Worm (Caenorhabditis elegans) whole organism, L4 larva: ENCODE measurements around the gene pepm-1.

Experiments used
- D1046.2 ChIP-seq: fragments of 200-800 bp; sonication (Bioruptor generic); IDR thresholded peaks from 2 replicates; pipeline ENCODE4 v1.3.6; 2022; ENCODE audit warnings: missing genetic modification characterization, missing compliant biosample characterization
- F10B5.3 ChIP-seq: sonication (generic microtip); optimal IDR thresholded peaks from 2 replicates; lab custom pipeline; 2016; ENCODE audit warnings: mild to moderate bottlenecking, missing genetic modification characterization, missing compliant biosample characterization
- F26F4.8 ChIP-seq: fragments of 200-800 bp; sonication (Bioruptor generic); conservative IDR thresholded peaks from 2 replicates; pipeline ENCODE4 v1.3.6; 2022; ENCODE audit warnings: missing genetic modification characterization, missing compliant biosample characterization
- F37D6.2 ChIP-seq: sonication (generic microtip); optimal IDR thresholded peaks from 2 replicates; lab custom pipeline; 2016; ENCODE audit warnings: mild to moderate bottlenecking, missing genetic modification characterization, missing compliant biosample characterization
- F49E8.2 ChIP-seq: sonication (generic microtip); optimal IDR thresholded peaks from 2 replicates; lab custom pipeline; 2016; ENCODE audit warnings: missing compliant biosample characterization, mild to moderate bottlenecking, missing genetic modification characterization, borderline replicate concordance
- T20F7.1 ChIP-seq: fragments of 200-800 bp; sonication (Bioruptor generic); optimal IDR thresholded peaks from 2 replicates; lab custom pipeline; 2018; ENCODE audit warnings: mild to moderate bottlenecking, missing genetic modification characterization, missing compliant biosample characterization
- aha-1 ChIP-seq: fragments of 150-350 bp; peaks from one replicate; lab custom pipeline; 2014; ENCODE audit warnings: missing biosample characterization, missing genetic modification characterization
- aly-2 ChIP-seq: sonication (generic microtip); optimal IDR thresholded peaks from 2 replicates; lab custom pipeline; 2018; ENCODE audit warnings: missing biosample characterization, missing genetic modification characterization
- ctbp-1 ChIP-seq: fragments of 200-800 bp; sonication (Bioruptor generic); IDR thresholded peaks from 2 replicates; pipeline ENCODE4 v1.3.6; 2022; ENCODE audit warnings: missing genetic modification reagents, missing genetic modification characterization, missing compliant biosample characterization
- daf-16 ChIP-seq, 3 experiments: sonication (generic microtip); optimal IDR thresholded peaks; 2 replicates each; lab custom pipeline; 2016 to 2017; ENCODE audit warnings: missing genetic modification characterization in 3 of 3, missing genetic modification reagents in 3 of 3, mild to moderate bottlenecking in 2 of 3, missing compliant biosample characterization in 2 of 3, missing biosample characterization in 1 of 3, moderate library complexity in 1 of 3
- daf-8 ChIP-seq: fragments of 200-800 bp; sonication (Bioruptor generic); IDR thresholded peaks from 2 replicates; pipeline ENCODE4 v1.3.6; 2022; ENCODE audit warnings: missing genetic modification characterization, missing compliant biosample characterization
- dmd-8 ChIP-seq: fragments of 200-800 bp; sonication (Bioruptor generic); IDR thresholded peaks from 2 replicates; pipeline ENCODE4 v1.3.6; 2022; ENCODE audit warnings: missing genetic modification characterization, missing compliant biosample characterization
- dmd-9 ChIP-seq: fragments of 200-800 bp; sonication (Bioruptor generic); IDR thresholded peaks from 2 replicates; pipeline ENCODE4 v1.3.6; 2022; ENCODE audit warnings: missing genetic modification reagents, missing genetic modification characterization, missing compliant biosample characterization
- gei-8 ChIP-seq: fragments of 200-800 bp; sonication (Bioruptor generic); optimal IDR thresholded peaks from 2 replicates; lab custom pipeline; 2018; ENCODE audit warnings: mild to moderate bottlenecking, missing genetic modification characterization, missing compliant biosample characterization
- hlh-11 ChIP-seq: fragments of 200-800 bp; sonication (Bioruptor generic); optimal IDR thresholded peaks from 2 replicates; lab custom pipeline; 2018; ENCODE audit warnings: mild to moderate bottlenecking, missing genetic modification characterization, missing compliant biosample characterization
- jun-1 ChIP-seq: fragments of 150-350 bp; optimal IDR thresholded peaks from 2 replicates; lab custom pipeline; 2014; ENCODE audit warnings: missing biosample characterization, missing genetic modification reagents, missing genetic modification characterization
- lim-7 ChIP-seq: fragments of 200-800 bp; sonication (Bioruptor generic); IDR thresholded peaks from 2 replicates; pipeline ENCODE4 v1.3.6; 2022; ENCODE audit warnings: missing genetic modification characterization, missing compliant biosample characterization
- lin-1 ChIP-seq: fragments of 200-800 bp; sonication (Bioruptor generic); IDR thresholded peaks from 2 replicates; pipeline ENCODE4 v1.3.6; 2022; ENCODE audit warnings: missing genetic modification reagents, missing genetic modification characterization, missing compliant biosample characterization
- lin-13 ChIP-seq: fragments of 150-350 bp; optimal IDR thresholded peaks from 2 replicates; lab custom pipeline; 2014; ENCODE audit warnings: missing biosample characterization, missing genetic modification reagents, missing genetic modification characterization
- lin-15B ChIP-seq: fragments of 150-350 bp; sonication (generic microtip); optimal IDR thresholded peaks from 3 replicates; lab custom pipeline; 2014; ENCODE audit warnings: missing biosample characterization, missing genetic modification characterization
- lir-3 ChIP-seq: sonication (generic microtip); optimal IDR thresholded peaks from 2 replicates; lab custom pipeline; 2016; ENCODE audit warnings: mild to moderate bottlenecking, missing genetic modification characterization, missing compliant biosample characterization
- lsy-2 ChIP-seq, 2 experiments: fragments of 150-350 bp in 1 of 2; sonication (generic microtip) in 1 of 2; optimal IDR thresholded peaks; 2 replicates each; lab custom pipeline; 2014 to 2017; ENCODE audit warnings: missing biosample characterization in 2 of 2, missing genetic modification characterization in 2 of 2
- mdt-29 ChIP-seq: fragments of 200-800 bp; sonication (Bioruptor generic); IDR thresholded peaks from 2 replicates; pipeline ENCODE4 v1.3.6; 2022; ENCODE audit warnings: missing genetic modification reagents, missing genetic modification characterization, missing compliant biosample characterization
- mep-1 ChIP-seq: fragments of 150-350 bp; sonication (generic microtip); optimal IDR thresholded peaks from 3 replicates; lab custom pipeline; 2014; ENCODE audit warnings: missing biosample characterization, missing genetic modification characterization
- mes-2 ChIP-seq: sonication (generic microtip); optimal IDR thresholded peaks from 2 replicates; lab custom pipeline; 2016; ENCODE audit warnings: missing genotype, mild to moderate bottlenecking, missing genetic modification characterization, missing compliant biosample characterization; ENCODE audit not compliant: poor library complexity, severe bottlenecking
- mxl-3 ChIP-seq: fragments of 200-800 bp; sonication (Bioruptor generic); optimal IDR thresholded peaks from 2 replicates; lab custom pipeline; 2018; ENCODE audit warnings: mild to moderate bottlenecking, missing genetic modification characterization, missing compliant biosample characterization
- nhr-11 ChIP-seq: fragments of 150-350 bp; optimal IDR thresholded peaks from 2 replicates; lab custom pipeline; 2014; ENCODE audit warnings: missing biosample characterization, missing genetic modification characterization
- nhr-111 ChIP-seq: fragments of 200-800 bp; sonication (Bioruptor generic); optimal IDR thresholded peaks from 2 replicates; lab custom pipeline; 2018; ENCODE audit warnings: mild to moderate bottlenecking, missing genetic modification characterization, missing compliant biosample characterization
- nhr-25 ChIP-seq: sonication (generic microtip); optimal IDR thresholded peaks from 2 replicates; lab custom pipeline; 2017; ENCODE audit warnings: missing genetic modification characterization, mild to moderate bottlenecking, missing compliant biosample characterization, antibody characterized with exemption, moderate library complexity, borderline replicate concordance; ENCODE audit not compliant: insufficient read depth
- pha-4 ChIP-seq, 2 experiments: fragments of 150-350 bp in 1 of 2; fragments of 200-800 bp in 1 of 2; sonication (Bioruptor generic) in 1 of 2; IDR thresholded peaks in 1 of 2; optimal IDR thresholded peaks in 1 of 2; 2 replicates each; pipeline versions ENCODE4 v1.3.6 to Lab custom; 2014 to 2022; ENCODE audit warnings: missing genetic modification characterization in 2 of 2, missing genetic modification reagents in 2 of 2, missing biosample characterization in 1 of 2, missing compliant biosample characterization in 1 of 2
- php-3 ChIP-seq: fragments of 200-800 bp; sonication (Bioruptor generic); IDR thresholded peaks from 2 replicates; pipeline ENCODE4 v1.3.6; 2022; ENCODE audit warnings: missing genetic modification reagents, missing genetic modification characterization, missing compliant biosample characterization
- set-16 ChIP-seq: fragments of 200-800 bp; sonication (Bioruptor generic); IDR thresholded peaks from 2 replicates; pipeline ENCODE4 v1.3.6; 2022; ENCODE audit warnings: missing genetic modification reagents, missing genetic modification characterization, missing compliant biosample characterization
- tra-1 ChIP-seq: fragments of 200-800 bp; sonication (Bioruptor generic); IDR thresholded peaks from 2 replicates; pipeline ENCODE4 v1.3.6; 2022; ENCODE audit warnings: missing genetic modification reagents, missing genetic modification characterization, missing compliant biosample characterization
- unc-62 ChIP-seq, 3 experiments: fragments of 150-350 bp in 1 of 3; sonication (generic microtip); optimal IDR thresholded peaks in 2 of 3; peaks in 1 of 3; 1 replicate in 1 of 3; 2 replicates in 2 of 3; lab custom pipeline; 2014 to 2017; ENCODE audit warnings: missing biosample characterization in 3 of 3, missing genetic modification characterization in 3 of 3, missing genetic modification reagents in 3 of 3, missing genotype in 1 of 3
- zag-1 ChIP-seq: fragments of 150-350 bp; optimal IDR thresholded peaks from 2 replicates; lab custom pipeline; 2014; ENCODE audit warnings: missing biosample characterization, missing genetic modification characterization
- ztf-11 ChIP-seq: fragments of 150-350 bp; optimal IDR thresholded peaks from 2 replicates; lab custom pipeline; 2014; ENCODE audit warnings: missing biosample characterization, missing genetic modification characterization
- ztf-7 ChIP-seq: fragments of 150-350 bp; optimal IDR thresholded peaks from 2 replicates; lab custom pipeline; 2014; ENCODE audit warnings: missing biosample characterization, missing genetic modification characterization

pepm-1 gene

ce11 chrV:14317621-14318020, 11.3 kb upstream of the pepm-1 start:
- no peak for TF ChIP-seq ctbp-1 (GFP tag; lab: Robert Waterston, UW)
- peak; percentile 29 for TF ChIP-seq nhr-11 (tag; lab: Kevin White, UChicago)

ce11 chrV:14319101-14319781, 9.7 kb upstream of the pepm-1 start, which contains the start of gene F47B8.13:
F47B8.13 (minus strand) TSS chrV:14319731.
- TF ChIP-seq set-16 (GFP tag; lab: Robert Waterston, UW): peak; percentile 96
- no peak for TF ChIP-seq T20F7.1 (GFP tag; lab: Kevin White, UChicago)
- peak; percentile 21 for TF ChIP-seq aha-1
- no peak for TF ChIP-seq ztf-7 (tag; lab: Kevin White, UChicago)
- TF ChIP-seq hlh-11 (tag; lab: Kevin White, UChicago): no peak
- 0 out of 2 replicates have a peak, but pooled peaks have one; percentile 4 for TF ChIP-seq D1046.2 (GFP tag; lab: Robert Waterston, UW)

- no peak for TF ChIP-seq unc-62 (GFP tag; optimal IDR thresholded peaks at IDR 0.05 in 1 of 2; lab: Kevin White, UChicago)
- no peak for TF ChIP-seq unc-62 (tag; optimal IDR thresholded peaks at IDR 0.05; lab: Kevin White, UChicago)
- no peak for TF ChIP-seq daf-16 (GFP tag; optimal IDR thresholded peaks at IDR 0.05; lab: Kevin White, UChicago)
- no peak for TF ChIP-seq daf-16 (tag; optimal IDR thresholded peaks at IDR 0.05; lab: Kevin White, UChicago)
- TF ChIP-seq F26F4.8 (GFP tag; lab: Robert Waterston, UW): no peak
- TF ChIP-seq ztf-11 (tag; lab: Kevin White, UChicago): no peak
- TF ChIP-seq zag-1: no peak
- TF ChIP-seq lir-3 (tag; lab: Kevin White, UChicago): no peak
- no peak for TF ChIP-seq nhr-111 (GFP tag; lab: Kevin White, UChicago)
- no peak for TF ChIP-seq daf-8 (GFP tag; lab: Robert Waterston, UW)
- TF ChIP-seq nhr-25 (tag; lab: Kevin White, UChicago): no peak
- no peak for TF ChIP-seq nhr-11 (tag; lab: Kevin White, UChicago)
- no peak for TF ChIP-seq hlh-11 (tag; lab: Kevin White, UChicago)
- no peak for TF ChIP-seq mep-1
- no peak for TF ChIP-seq aly-2 (tag; lab: Kevin White, UChicago)
- TF ChIP-seq gei-8 (GFP tag; lab: Kevin White, UChicago): no peak
- no peak for TF ChIP-seq F10B5.3 (tag; lab: Kevin White, UChicago)
- TF ChIP-seq lin-15B (tag; lab: Kevin White, UChicago): no peak
These were observed 8.7 kb upstream of the pepm-1 start, which contains the start of gene F47B8.14 for ce11 chrV:14320246-14320645. F47B8.14 (plus strand) TSS chrV:14320546.

ce11 chrV:14320730-14321319, 8.1 kb upstream of the pepm-1 start:
- TF ChIP-seq set-16 (GFP tag; lab: Robert Waterston, UW): peak; percentile 99
- no peak for TF ChIP-seq php-3
- no peak for TF ChIP-seq lir-3 (tag; lab: Kevin White, UChicago)
- TF ChIP-seq tra-1: no peak
- no peak for TF ChIP-seq ztf-11 (tag; lab: Kevin White, UChicago)
- TF ChIP-seq F49E8.2 (tag; lab: Kevin White, UChicago): no peak
- TF ChIP-seq F37D6.2 (tag; lab: Kevin White, UChicago): no peak
- no peak for TF ChIP-seq mes-2 (tag; lab: Kevin White, UChicago)
- no peak for TF ChIP-seq mxl-3 (GFP tag; lab: Kevin White, UChicago)
- peak; percentile 24; the same call in 1 of the 2 replicates for TF ChIP-seq dmd-9
- no peak for TF ChIP-seq lin-13 (GFP tag; lab: Kevin White, UChicago)
- no peak for TF ChIP-seq lsy-2 (tag; optimal IDR thresholded peaks at IDR 0.05; lab: Kevin White, UChicago)
- no peak for TF ChIP-seq gei-8 (GFP tag; lab: Kevin White, UChicago)
- no peak for TF ChIP-seq daf-16 (GFP tag; optimal IDR thresholded peaks at IDR 0.05; lab: Kevin White, UChicago)
- no peak for TF ChIP-seq daf-16 (tag; optimal IDR thresholded peaks at IDR 0.05; lab: Kevin White, UChicago)
- TF ChIP-seq mdt-29 (GFP tag; lab: Robert Waterston, UW): no peak
- 0 out of 2 replicates have a peak, but pooled peaks have one; percentile 33 for TF ChIP-seq dmd-8 (GFP tag; lab: Robert Waterston, UW)
- TF ChIP-seq pha-4 (GFP tag; IDR thresholded peaks at IDR 0.05; lab: Robert Waterston, UW): peak; percentile 33; the same call in 1 of the 2 replicates
- TF ChIP-seq pha-4 (tag; optimal IDR thresholded peaks at IDR 0.05; lab: Kevin White, UChicago): no peak
- no peak for TF ChIP-seq lin-1 (GFP tag; lab: Robert Waterston, UW)
- TF ChIP-seq jun-1 (tag; lab: Kevin White, UChicago): no peak
- TF ChIP-seq lim-7: 0 out of 2 replicates have a peak, but pooled peaks have one; percentile 55
